Fruit fly (Drosophila melanogaster) whole organism, adult: Measurements from ENCODE around the gene TrxT.

Source experiments
- CG11617 ChIP-seq: fragments of 200-800 bp; sonication (Bioruptor generic); optimal IDR thresholded peaks from 2 replicates; lab custom pipeline; 2017; ENCODE audit warnings: mild to moderate bottlenecking, missing biosample characterization, missing genetic modification reagents, missing genetic modification characterization
- CG12768 ChIP-seq: fragments of 200-800 bp; sonication (Bioruptor generic); optimal IDR thresholded peaks from 2 replicates; lab custom pipeline; 2017; ENCODE audit warnings: missing biosample characterization, missing genetic modification characterization, mild to moderate bottlenecking, moderate library complexity, missing genetic modification reagents
- CG5204 ChIP-seq: fragments of 200-800 bp; sonication (Bioruptor generic); optimal IDR thresholded peaks from 2 replicates; lab custom pipeline; 2016; ENCODE audit warnings: missing biosample characterization, missing genetic modification characterization
- Clk ChIP-seq: fragments of 200-800 bp; sonication (Bioruptor generic); optimal IDR thresholded peaks from 2 replicates; lab custom pipeline; 2017; ENCODE audit warnings: missing biosample characterization, missing genetic modification characterization
- Hr96 ChIP-seq: fragments of 200-800 bp; sonication (Bioruptor generic); optimal IDR thresholded peaks from 2 replicates; lab custom pipeline; 2016; ENCODE audit warnings: missing biosample characterization, missing genetic modification characterization
- Mnt ChIP-seq: fragments of 200-800 bp; sonication (Bioruptor generic); optimal IDR thresholded peaks from 2 replicates; lab custom pipeline; 2016; ENCODE audit warnings: missing biosample characterization, mild to moderate bottlenecking, missing genetic modification characterization
- bab1 ChIP-seq: fragments of 200-800 bp; sonication (Bioruptor generic); optimal IDR thresholded peaks from 3 replicates; lab custom pipeline; 2019; ENCODE audit warnings: missing biosample characterization, mild to moderate bottlenecking, missing genetic modification characterization, moderate library complexity
- cnc ChIP-seq, 2 experiments: fragments of >200 bp; optimal IDR thresholded peaks; 2 replicates each; lab custom pipeline; 2017
- ovo ChIP-seq: fragments of 200-800 bp; sonication (Bioruptor generic); optimal IDR thresholded peaks from 2 replicates; lab custom pipeline; 2016; ENCODE audit warnings: missing biosample characterization, missing genetic modification characterization
- tj ChIP-seq: fragments of 200-800 bp; sonication (Bioruptor generic); optimal IDR thresholded peaks from 3 replicates; lab custom pipeline; 2017; ENCODE audit warnings: missing biosample characterization, mild to moderate bottlenecking, missing genetic modification characterization, moderate library complexity
- toe ChIP-seq: fragments of 200-800 bp; sonication (Bioruptor generic); optimal IDR thresholded peaks from 2 replicates; lab custom pipeline; 2016; ENCODE audit warnings: missing biosample characterization, missing genetic modification characterization

dm6 chrX:5329266-5329898, 17.7 kb upstream of the TrxT start, which contains the start of the genes CG3309 and XRCC1:
- peak; percentile 31 for TF ChIP-seq Mnt
- no peak for TF ChIP-seq CG12768 (GFP tag; lab: Kevin White, UChicago)
- TF ChIP-seq bab1 (GFP tag; lab: Kevin White, UChicago) = peak; percentile 47
- peak; percentile 79 for TF ChIP-seq ovo (GFP tag; lab: Kevin White, UChicago)
- no peak for TF ChIP-seq cnc (optimal IDR thresholded peaks at IDR 0.05; lab: Kevin White, UChicago)
- peak; percentile 47 for TF ChIP-seq CG11617 (GFP tag; lab: Kevin White, UChicago)
- no peak for TF ChIP-seq Hr96 (GFP tag; lab: Kevin White, UChicago)
- TF ChIP-seq Clk (GFP tag; lab: Kevin White, UChicago) = no peak
- peak; percentile 88 for TF ChIP-seq tj (GFP tag; lab: Kevin White, UChicago)
- peak; percentile 36 for TF ChIP-seq CG5204
- peak; percentile 28 for TF ChIP-seq toe (GFP tag; lab: Kevin White, UChicago)
